Worm (Caenorhabditis elegans) whole organism, late embryonic: ENCODE data around the gene C14B1.12.
A peak's percentile ranks its signal among the peaks of the same experiment; 100 is the strongest.

Source experiments
- K02D7.2 ChIP-seq: sonication (generic microtip); optimal IDR thresholded peaks from 2 replicates; lab custom pipeline; 2017; ENCODE audit warnings: mild to moderate bottlenecking, missing genetic modification characterization, missing compliant biosample characterization
- T23F11.4 ChIP-seq: fragments of 200-800 bp; sonication (Bioruptor generic); optimal IDR thresholded peaks from 2 replicates; lab custom pipeline; 2018; ENCODE audit warnings: mild to moderate bottlenecking, missing genetic modification characterization, missing compliant biosample characterization
- ama-1 ChIP-seq: fragments of 150-350 bp; optimal IDR thresholded peaks from 2 replicates; lab custom pipeline; 2014
- ceh-14 ChIP-seq: sonication (generic microtip); optimal IDR thresholded peaks from 2 replicates; lab custom pipeline; 2016; ENCODE audit warnings: missing genotype, missing genetic modification characterization, missing compliant biosample characterization
- ceh-18 ChIP-seq: sonication (generic microtip); optimal IDR thresholded peaks from 2 replicates; lab custom pipeline; 2016; ENCODE audit warnings: missing genetic modification characterization, missing compliant biosample characterization
- ceh-22 ChIP-seq: sonication (generic microtip); optimal IDR thresholded peaks from 2 replicates; lab custom pipeline; 2017; ENCODE audit warnings: missing biosample characterization, missing genetic modification characterization
- ceh-24 ChIP-seq: sonication (generic microtip); optimal IDR thresholded peaks from 2 replicates; lab custom pipeline; 2016; ENCODE audit warnings: mild to moderate bottlenecking, missing genetic modification characterization, missing compliant biosample characterization
- ceh-31 ChIP-seq: sonication (generic microtip); optimal IDR thresholded peaks from 2 replicates; lab custom pipeline; 2016; ENCODE audit warnings: missing genetic modification characterization, missing compliant biosample characterization
- ceh-34 ChIP-seq: sonication (generic microtip); optimal IDR thresholded peaks from 2 replicates; lab custom pipeline; 2016; ENCODE audit warnings: mild to moderate bottlenecking, missing genetic modification characterization, missing compliant biosample characterization
- ceh-45 ChIP-seq: fragments of 200-800 bp; sonication (Bioruptor generic); IDR thresholded peaks from 2 replicates; pipeline ENCODE4 v1.3.6; 2022; ENCODE audit warnings: missing genetic modification reagents, missing genetic modification characterization, missing compliant biosample characterization
- ceh-6 ChIP-seq: fragments of 200-800 bp; sonication (Bioruptor generic); optimal IDR thresholded peaks from 2 replicates; lab custom pipeline; 2018; ENCODE audit warnings: mild to moderate bottlenecking, missing genetic modification characterization, missing compliant biosample characterization
- dve-1 ChIP-seq: sonication (generic microtip); optimal IDR thresholded peaks from 2 replicates; lab custom pipeline; 2017; ENCODE audit warnings: antibody characterized with exemption, mild to moderate bottlenecking, missing genetic modification characterization, missing compliant biosample characterization
- elt-2 ChIP-seq: sonication (generic microtip); optimal IDR thresholded peaks from 2 replicates; lab custom pipeline; 2016; ENCODE audit warnings: missing genetic modification reagents, missing genetic modification characterization, missing compliant biosample characterization
- elt-4 ChIP-seq: sonication (generic microtip); optimal IDR thresholded peaks from 2 replicates; lab custom pipeline; 2016; ENCODE audit warnings: missing genetic modification characterization, missing compliant biosample characterization
- ets-4 ChIP-seq: sonication (generic microtip); optimal IDR thresholded peaks from 2 replicates; lab custom pipeline; 2016; ENCODE audit warnings: missing genetic modification characterization, missing compliant biosample characterization
- gmeb-2 ChIP-seq: sonication (generic microtip); optimal IDR thresholded peaks from 2 replicates; lab custom pipeline; 2016; ENCODE audit warnings: missing genetic modification characterization, inconsistent platforms, missing compliant biosample characterization
- hlh-30 ChIP-seq: sonication (generic microtip); optimal IDR thresholded peaks from 2 replicates; lab custom pipeline; 2017; ENCODE audit warnings: antibody characterized with exemption, missing genetic modification characterization, missing compliant biosample characterization; ENCODE audit not compliant: insufficient read depth
- hlh-6 ChIP-seq: sonication (generic microtip); optimal IDR thresholded peaks from 2 replicates; lab custom pipeline; 2016; ENCODE audit warnings: missing genotype, missing genetic modification characterization, missing compliant biosample characterization
- hlh-8 ChIP-seq: sonication (generic microtip); optimal IDR thresholded peaks from 2 replicates; lab custom pipeline; 2016; ENCODE audit warnings: missing genotype, missing genetic modification characterization, missing compliant biosample characterization
- lin-11 ChIP-seq: fragments of 200-800 bp; sonication (Bioruptor generic); optimal IDR thresholded peaks from 2 replicates; lab custom pipeline; 2018; ENCODE audit warnings: mild to moderate bottlenecking, missing genetic modification characterization, missing compliant biosample characterization
- madf-2 ChIP-seq: sonication (generic microtip); optimal IDR thresholded peaks from 2 replicates; lab custom pipeline; 2017; ENCODE audit warnings: missing genetic modification characterization, missing compliant biosample characterization
- nfya-1 ChIP-seq: sonication (generic microtip); optimal IDR thresholded peaks from 2 replicates; lab custom pipeline; 2017; ENCODE audit warnings: missing genetic modification characterization, mild to moderate bottlenecking, missing compliant biosample characterization, antibody characterized with exemption, moderate library complexity
- npax-4 ChIP-seq: sonication (generic microtip); optimal IDR thresholded peaks from 2 replicates; lab custom pipeline; 2016; ENCODE audit warnings: missing genetic modification characterization, missing compliant biosample characterization
- odd-2 ChIP-seq: sonication (generic microtip); optimal IDR thresholded peaks from 2 replicates; lab custom pipeline; 2017; ENCODE audit warnings: antibody characterized with exemption, mild to moderate bottlenecking, missing genetic modification characterization, missing compliant biosample characterization
- pag-3 ChIP-seq: sonication (generic microtip); optimal IDR thresholded peaks from 2 replicates; lab custom pipeline; 2016; ENCODE audit warnings: missing compliant biosample characterization, missing genetic modification characterization, borderline replicate concordance
- pat-9 ChIP-seq: fragments of 200-800 bp; sonication (Bioruptor generic); optimal IDR thresholded peaks from 2 replicates; lab custom pipeline; 2018; ENCODE audit warnings: mild to moderate bottlenecking, missing genetic modification characterization, moderate library complexity, missing compliant biosample characterization
- pha-2 ChIP-seq: sonication (generic microtip); optimal IDR thresholded peaks from 2 replicates; lab custom pipeline; 2017; ENCODE audit warnings: mild to moderate bottlenecking, missing genetic modification characterization, missing compliant biosample characterization
- pha-4 ChIP-seq: fragments of 150-350 bp; optimal IDR thresholded peaks from 2 replicates; lab custom pipeline; 2018; ENCODE audit warnings: missing biosample characterization, missing genetic modification reagents, missing genetic modification characterization
- pqm-1 ChIP-seq: sonication (generic microtip); optimal IDR thresholded peaks from 2 replicates; lab custom pipeline; 2016; ENCODE audit warnings: missing genetic modification characterization, missing compliant biosample characterization
- pros-1 ChIP-seq: fragments of 150-350 bp; optimal IDR thresholded peaks from 2 replicates; lab custom pipeline; 2014; ENCODE audit warnings: missing biosample characterization, missing genetic modification reagents, missing genetic modification characterization
- sdc-2 ChIP-seq: sonication (generic microtip); optimal IDR thresholded peaks from 2 replicates; lab custom pipeline; 2016; ENCODE audit warnings: missing genotype, missing genetic modification characterization, missing compliant biosample characterization
- sox-4 ChIP-seq: sonication (generic microtip); optimal IDR thresholded peaks from 2 replicates; lab custom pipeline; 2017; ENCODE audit warnings: mild to moderate bottlenecking, missing genetic modification characterization, inconsistent platforms, missing compliant biosample characterization
- syd-9 ChIP-seq: sonication (generic microtip); optimal IDR thresholded peaks from 2 replicates; lab custom pipeline; 2016; ENCODE audit warnings: mild to moderate bottlenecking, missing genetic modification characterization, moderate library complexity, missing compliant biosample characterization
- unc-3 ChIP-seq, 2 experiments: fragments of 200-800 bp in 1 of 2; sonication (Bioruptor generic) in 1 of 2; sonication (generic microtip) in 1 of 2; conservative IDR thresholded peaks in 1 of 2; optimal IDR thresholded peaks in 1 of 2; 2 replicates each; pipeline versions ENCODE4 v1.3.6 to Lab custom; 2016 to 2022; ENCODE audit warnings: missing compliant biosample characterization in 2 of 2, missing genetic modification characterization in 2 of 2, missing genetic modification reagents in 1 of 2
- unc-42 ChIP-seq: sonication (generic microtip); optimal IDR thresholded peaks from 2 replicates; lab custom pipeline; 2016; ENCODE audit warnings: missing genotype, missing genetic modification characterization, missing compliant biosample characterization
- ztf-16 ChIP-seq: sonication (generic microtip); optimal IDR thresholded peaks from 2 replicates; lab custom pipeline; 2017; ENCODE audit warnings: missing genetic modification characterization, missing compliant biosample characterization

Gene C14B1.12

ce11 chrIII:3743367-3743766 is 18.6 kb upstream of the C14B1.12 start:
- peak; percentile 91 for TF ChIP-seq elt-2 (tag; lab: Kevin White, UChicago)
- no peak for TF ChIP-seq ets-4 (tag; lab: Kevin White, UChicago)
- TF ChIP-seq elt-4 (tag; lab: Kevin White, UChicago), result no peak
- TF ChIP-seq ceh-18, result no peak
- TF ChIP-seq dve-1 (tag; lab: Kevin White, UChicago), result no peak

DNA sequence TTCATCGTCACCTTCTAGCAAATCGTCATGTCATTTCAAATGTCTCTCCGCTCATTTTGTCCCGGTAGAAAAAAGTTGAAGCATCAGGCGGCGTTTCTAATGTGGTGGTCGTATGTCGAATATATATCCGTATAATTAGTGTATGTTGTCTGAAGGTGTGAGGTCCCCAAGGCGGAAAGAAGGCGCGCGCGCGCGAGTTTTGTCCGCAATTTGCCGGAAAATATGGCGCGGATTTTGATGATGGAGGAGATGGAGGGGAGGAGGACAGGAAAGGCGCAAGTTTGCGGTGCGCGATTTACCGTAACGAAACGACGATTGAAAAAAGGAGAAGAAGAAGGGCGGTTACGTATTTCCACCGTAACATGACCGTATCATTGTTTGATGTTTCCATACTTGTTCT is 17.3 kb upstream of the C14B1.12 start:
- TF ChIP-seq unc-42 (tag; lab: Kevin White, UChicago) (no peak), sox-4 (tag; lab: Kevin White, UChicago) (no peak), pag-3 (tag; lab: Kevin White, UChicago) (no peak), K02D7.2 (tag; lab: Kevin White, UChicago) (no peak), odd-2 (no peak), elt-4 (tag; lab: Kevin White, UChicago) (no peak), ceh-31 (tag; lab: Kevin White, UChicago) (no peak), pqm-1 (no peak), ceh-6 (GFP tag; lab: Kevin White, UChicago) (no peak), ceh-22 (tag; lab: Kevin White, UChicago) (no peak)
- TF ChIP-seq, all 69 proteins: peak for 0

DNA sequence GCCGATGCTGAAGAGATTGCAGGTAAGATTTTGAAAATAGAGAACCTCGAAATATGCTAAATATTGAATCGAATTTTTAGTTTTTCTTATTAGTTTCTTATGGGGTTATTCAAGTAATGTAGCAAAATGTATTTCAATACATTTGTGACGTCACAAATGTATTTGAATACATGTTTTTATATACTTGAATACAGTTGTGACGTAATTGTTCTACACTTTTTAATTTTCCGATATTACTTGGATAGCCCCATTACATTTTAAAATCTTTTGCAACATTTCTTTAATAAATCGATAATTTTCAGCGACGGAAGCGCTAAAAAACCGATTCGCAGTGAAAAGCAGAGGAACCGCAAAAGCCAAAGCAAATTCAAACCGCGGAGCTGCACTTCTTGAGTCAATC is 13.6 kb upstream of the C14B1.12 start:
- TF ChIP-seq elt-2 (tag; lab: Kevin White, UChicago), result no peak
- no peak for TF ChIP-seq hlh-6 (tag; lab: Kevin White, UChicago)
- no peak for TF ChIP-seq sdc-2 (tag; lab: Kevin White, UChicago)
- no peak for TF ChIP-seq pha-2 (tag; lab: Kevin White, UChicago)
- no peak for TF ChIP-seq hlh-30
- no peak for TF ChIP-seq pros-1 (tag; lab: Kevin White, UChicago)
- no peak for TF ChIP-seq ceh-45 (GFP tag; lab: Robert Waterston, UW)
- no peak for TF ChIP-seq ets-4 (tag; lab: Kevin White, UChicago)
- TF ChIP-seq ama-1, result no peak
- no peak for TF ChIP-seq ceh-14
- no peak for TF ChIP-seq npax-4 (tag; lab: Kevin White, UChicago)
- TF ChIP-seq ceh-22 (tag; lab: Kevin White, UChicago), result no peak
- no peak for TF ChIP-seq pha-4 (tag; lab: Kevin White, UChicago)
- no peak for TF ChIP-seq lin-11 (tag; lab: Kevin White, UChicago)
- no peak for TF ChIP-seq hlh-8 (tag; lab: Kevin White, UChicago)
- TF ChIP-seq unc-3 (GFP tag; conservative IDR thresholded peaks at IDR 0.05; lab: Robert Waterston, UW), result no peak
- no peak for TF ChIP-seq unc-3 (tag; optimal IDR thresholded peaks at IDR 0.05; lab: Kevin White, UChicago)
- no peak for TF ChIP-seq syd-9
- TF ChIP-seq madf-2 (tag; lab: Kevin White, UChicago), result no peak
- TF ChIP-seq ceh-24 (tag; lab: Kevin White, UChicago), result no peak

DNA sequence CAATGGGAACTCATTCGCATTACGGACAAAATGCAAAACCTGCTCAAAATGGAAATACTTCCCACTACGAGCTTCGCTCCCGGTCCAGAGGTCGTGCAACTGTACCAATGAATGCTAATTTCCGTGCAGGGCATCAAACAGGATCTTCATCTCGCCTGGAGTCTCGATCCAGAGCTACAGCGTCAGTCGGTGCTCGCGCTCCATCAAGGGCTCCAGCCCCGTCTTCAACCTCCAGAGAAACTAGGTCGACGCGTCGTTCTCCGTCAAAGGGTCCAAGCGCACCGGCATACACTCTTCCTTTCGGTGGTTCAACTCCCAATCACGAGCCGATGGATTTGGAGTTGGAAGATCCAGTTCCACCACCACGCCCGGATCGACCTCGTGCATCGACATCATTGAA is 13.0 kb upstream of the C14B1.12 start:
- TF ChIP-seq pat-9, result no peak
- TF ChIP-seq ztf-16 (tag; lab: Kevin White, UChicago), result no peak
- no peak for TF ChIP-seq T23F11.4
- no peak for TF ChIP-seq gmeb-2
- TF ChIP-seq lin-11 (tag; lab: Kevin White, UChicago), result no peak
- no peak for TF ChIP-seq nfya-1 (tag; lab: Kevin White, UChicago)
- TF ChIP-seq ceh-34 (tag; lab: Kevin White, UChicago), result no peak
- no peak for TF ChIP-seq ama-1
- no peak for TF ChIP-seq syd-9
- TF ChIP-seq dve-1 (tag; lab: Kevin White, UChicago), result no peak
